Worm (Caenorhabditis elegans) whole organism, L2 larva: ENCODE measurements around the gene F15E6.4.

Experiments used
- Y55F3AM.14 ChIP-seq: fragments of 200-800 bp; sonication (Bioruptor generic); optimal IDR thresholded peaks from 2 replicates; lab custom pipeline; 2018; ENCODE audit warnings: mild to moderate bottlenecking, missing genetic modification characterization, missing compliant biosample characterization
- aly-2 ChIP-seq: fragments of 150-350 bp; optimal IDR thresholded peaks from 2 replicates; lab custom pipeline; 2014; ENCODE audit warnings: missing biosample characterization, missing genetic modification characterization
- ceh-82 ChIP-seq: fragments of 150-350 bp; optimal IDR thresholded peaks from 2 replicates; lab custom pipeline; 2014; ENCODE audit warnings: missing biosample characterization, missing genetic modification characterization
- lin-11 ChIP-seq: fragments of 150-350 bp; sonication (generic microtip); optimal IDR thresholded peaks from 2 replicates; lab custom pipeline; 2014; ENCODE audit warnings: missing biosample characterization, missing genetic modification characterization, inconsistent platforms, mixed read lengths
- mdl-1 ChIP-seq, 2 experiments: fragments of 150-350 bp in 1 of 2; sonication (generic microtip) in 1 of 2; optimal IDR thresholded peaks; 2 replicates each; lab custom pipeline; 2017; ENCODE audit warnings: missing biosample characterization in 2 of 2, missing genetic modification characterization in 2 of 2
- nhr-25 ChIP-seq: fragments of 150-350 bp; sonication (generic microtip); optimal IDR thresholded peaks from 3 replicates; lab custom pipeline; 2014; ENCODE audit warnings: missing biosample characterization, missing genetic modification characterization
- nhr-77 ChIP-seq: fragments of 150-350 bp; optimal IDR thresholded peaks from 2 replicates; lab custom pipeline; 2014; ENCODE audit warnings: missing biosample characterization, missing genetic modification characterization

ce11 chrIV:4319473-4319872, 28.2 kb downstream of the F15E6.4 start:
- no peak for TF ChIP-seq aly-2
- no peak for TF ChIP-seq nhr-77 (tag; lab: Kevin White, UChicago)
- no peak for TF ChIP-seq mdl-1 (tag; optimal IDR thresholded peaks at IDR 0.05; lab: Kevin White, UChicago)
- TF ChIP-seq ceh-82: no peak
- no peak for TF ChIP-seq lin-11 (tag; lab: Kevin White, UChicago)
- no peak for TF ChIP-seq nhr-25
- no peak for TF ChIP-seq Y55F3AM.14 (GFP tag; lab: Kevin White, UChicago)
